Worm (Caenorhabditis elegans) whole organism, mixed stage, embryonic: ENCODE data around the gene ZK1067.4.

ENCODE experiments used
- blmp-1 ChIP-seq: fragments of 150-350 bp; optimal IDR thresholded peaks from 2 replicates; lab custom pipeline; 2014; ENCODE audit warnings: missing biosample characterization, missing genetic modification characterization
- lin-13 ChIP-seq: fragments of 150-350 bp; optimal IDR thresholded peaks from 2 replicates; lab custom pipeline; 2014; ENCODE audit warnings: missing biosample characterization, missing genetic modification characterization
- lsy-2 ChIP-seq: fragments of 150-350 bp; optimal IDR thresholded peaks from 2 replicates; lab custom pipeline; 2014; ENCODE audit warnings: missing biosample characterization, missing genetic modification characterization
- unc-62 ChIP-seq: fragments of 150-350 bp; optimal IDR thresholded peaks from 2 replicates; lab custom pipeline; 2014; ENCODE audit warnings: missing biosample characterization, missing genetic modification reagents, missing genetic modification characterization
- ztf-11 ChIP-seq: fragments of 150-350 bp; optimal IDR thresholded peaks from 2 replicates; lab custom pipeline; 2014; ENCODE audit warnings: missing biosample characterization, missing genetic modification characterization

DNA sequence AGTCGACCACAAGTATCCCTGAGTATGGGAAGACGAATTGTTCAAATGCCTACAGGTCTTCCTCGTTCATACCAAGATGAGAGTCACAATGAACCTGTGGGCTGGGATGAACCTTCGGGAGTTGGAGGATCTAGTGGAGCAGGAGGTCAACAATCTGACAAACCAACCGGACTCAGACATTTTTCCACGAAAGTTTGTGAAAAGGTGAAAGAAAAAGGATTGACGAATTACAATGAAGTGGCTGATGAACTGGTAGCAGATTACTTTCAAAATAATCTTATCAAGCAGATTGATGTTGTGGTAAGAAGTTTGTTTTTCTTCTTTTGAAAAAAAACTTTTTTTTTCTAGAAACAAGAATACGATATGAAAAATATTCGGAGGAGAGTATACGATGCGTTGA, 40.1 kb upstream of the ZK1067.4 start:
- TF ChIP-seq blmp-1 (no peak), lsy-2 (tag; lab: Kevin White, UChicago) (no peak), lin-13 (no peak), ztf-11 (tag; lab: Kevin White, UChicago) (no peak), unc-62 (GFP tag; lab: Kevin White, UChicago) (no peak)
